Worm (Caenorhabditis elegans) whole organism, young adult: Measurements from ENCODE around the gene mau-8.

Experiments used
- B0261.1 ChIP-seq: sonication (generic microtip); optimal IDR thresholded peaks from 2 replicates; lab custom pipeline; 2016; ENCODE audit warnings: mild to moderate bottlenecking, missing genetic modification characterization, moderate library complexity, missing compliant biosample characterization
- B0336.3 ChIP-seq: fragments of 200-800 bp; sonication (Bioruptor generic); IDR thresholded peaks from 2 replicates; pipeline ENCODE4 v1.3.6; 2022; ENCODE audit warnings: missing genetic modification characterization, missing compliant biosample characterization
- D2030.7 ChIP-seq: fragments of 200-800 bp; sonication (Bioruptor generic); IDR thresholded peaks from 2 replicates; pipeline ENCODE4 v1.3.6; 2022; ENCODE audit warnings: missing genetic modification reagents, missing genetic modification characterization, missing compliant biosample characterization
- F23B12.7 ChIP-seq: sonication (generic microtip); optimal IDR thresholded peaks from 2 replicates; lab custom pipeline; 2017; ENCODE audit warnings: missing genetic modification characterization, mild to moderate bottlenecking, missing compliant biosample characterization, antibody characterized with exemption, moderate library complexity; ENCODE audit not compliant: insufficient read depth
- F33H1.4 ChIP-seq: fragments of 200-800 bp; sonication (Bioruptor generic); IDR thresholded peaks from 2 replicates; pipeline ENCODE4 v1.3.6; 2022; ENCODE audit warnings: missing genetic modification reagents, missing genetic modification characterization, missing compliant biosample characterization
- F52B5.7 ChIP-seq: sonication (generic microtip); optimal IDR thresholded peaks from 2 replicates; lab custom pipeline; 2016; ENCODE audit warnings: mild to moderate bottlenecking, missing genetic modification characterization, missing compliant biosample characterization
- T26A5.8 ChIP-seq: sonication (generic microtip); optimal IDR thresholded peaks from 2 replicates; lab custom pipeline; 2016; ENCODE audit warnings: missing genetic modification characterization, missing compliant biosample characterization
- Y53G8AR.9 ChIP-seq: fragments of 200-800 bp; sonication (Bioruptor generic); conservative IDR thresholded peaks from 2 replicates; pipeline ENCODE4 v1.3.6; 2022; ENCODE audit warnings: missing genetic modification reagents, missing genetic modification characterization, missing compliant biosample characterization
- Y56A3A.18 ChIP-seq: fragments of 200-800 bp; sonication (Bioruptor generic); IDR thresholded peaks from 2 replicates; pipeline ENCODE4 v1.3.6; 2022; ENCODE audit warnings: missing genetic modification reagents, missing genetic modification characterization, missing compliant biosample characterization
- Y67H2A.10 ChIP-seq: fragments of 200-800 bp; sonication (Bioruptor generic); conservative IDR thresholded peaks from 2 replicates; pipeline ENCODE4 v1.3.6; 2022; ENCODE audit warnings: missing genetic modification reagents, missing genetic modification characterization, missing compliant biosample characterization
- Y79H2A.3 ChIP-seq: fragments of 200-800 bp; sonication (Bioruptor generic); conservative IDR thresholded peaks from 2 replicates; pipeline ENCODE4 v1.3.6; 2022; ENCODE audit warnings: missing genetic modification reagents, missing genetic modification characterization, missing compliant biosample characterization
- Y95B8A.8 ChIP-seq: fragments of 200-800 bp; sonication (Bioruptor generic); IDR thresholded peaks from 2 replicates; pipeline ENCODE4 v1.3.6; 2022; ENCODE audit warnings: missing genetic modification reagents, missing genetic modification characterization, missing compliant biosample characterization
- ama-1 ChIP-seq, 3 experiments: fragments of 150-350 bp in 1 of 3; sonication (generic microtip) in 2 of 3; optimal IDR thresholded peaks; 2 replicates each; lab custom pipeline; 2014 to 2018; ENCODE audit warnings: missing biosample characterization in 2 of 3, missing genetic modification characterization in 2 of 3, missing genetic modification reagents in 2 of 3
- attf-5 ChIP-seq: fragments of 200-800 bp; sonication (Bioruptor generic); optimal IDR thresholded peaks from 2 replicates; lab custom pipeline; 2018; ENCODE audit warnings: mild to moderate bottlenecking, missing genetic modification characterization, missing compliant biosample characterization
- cebp-2 ChIP-seq: fragments of 200-800 bp; sonication (Bioruptor generic); IDR thresholded peaks from 2 replicates; pipeline ENCODE4 v1.3.6; 2022; ENCODE audit warnings: missing genetic modification characterization, missing compliant biosample characterization
- ceh-100 ChIP-seq: fragments of 200-800 bp; sonication (Bioruptor generic); IDR thresholded peaks from 2 replicates; pipeline ENCODE4 v1.3.6; 2022; ENCODE audit warnings: missing genetic modification reagents, missing genetic modification characterization, missing compliant biosample characterization
- ceh-58 ChIP-seq: fragments of 200-800 bp; sonication (Bioruptor generic); IDR thresholded peaks from 2 replicates; pipeline ENCODE4 v1.3.6; 2022; ENCODE audit warnings: missing genetic modification characterization, missing compliant biosample characterization
- ceh-79 ChIP-seq: sonication (generic microtip); optimal IDR thresholded peaks from 2 replicates; lab custom pipeline; 2017; ENCODE audit warnings: mild to moderate bottlenecking, missing genetic modification characterization, missing compliant biosample characterization
- chd-7 ChIP-seq: sonication (generic microtip); optimal IDR thresholded peaks from 2 replicates; lab custom pipeline; 2016; ENCODE audit warnings: mild to moderate bottlenecking, missing genetic modification characterization, moderate library complexity, missing compliant biosample characterization
- dox-1 ChIP-seq: fragments of 200-800 bp; sonication (Bioruptor generic); IDR thresholded peaks from 2 replicates; pipeline ENCODE4 v1.3.6; 2022; ENCODE audit warnings: missing genetic modification reagents, missing genetic modification characterization, missing compliant biosample characterization
- efl-1 ChIP-seq: fragments of 150-350 bp; optimal IDR thresholded peaks from 2 replicates; lab custom pipeline; 2014; ENCODE audit warnings: missing biosample characterization, missing genetic modification reagents, missing genetic modification characterization
- egl-44 ChIP-seq: fragments of 200-800 bp; sonication (Bioruptor generic); IDR thresholded peaks from 2 replicates; pipeline ENCODE4 v1.3.6; 2022; ENCODE audit warnings: missing genetic modification reagents, missing genetic modification characterization, missing compliant biosample characterization
- gei-17 ChIP-seq: fragments of 200-800 bp; sonication (Bioruptor generic); optimal IDR thresholded peaks from 2 replicates; lab custom pipeline; 2018; ENCODE audit warnings: mild to moderate bottlenecking, missing genetic modification characterization, missing compliant biosample characterization
- hlh-12 ChIP-seq: sonication (generic microtip); optimal IDR thresholded peaks from 2 replicates; lab custom pipeline; 2016; ENCODE audit warnings: missing genetic modification characterization, missing compliant biosample characterization
- hmg-1.2 ChIP-seq: fragments of 200-800 bp; sonication (Bioruptor generic); IDR thresholded peaks from 2 replicates; pipeline ENCODE4 v1.3.6; 2022; ENCODE audit warnings: missing genetic modification reagents, missing genetic modification characterization, missing compliant biosample characterization
- hsf-1 ChIP-seq: fragments of 200-800 bp; sonication (Bioruptor generic); IDR thresholded peaks from 2 replicates; pipeline ENCODE4 v1.3.6; 2022; ENCODE audit warnings: missing genetic modification reagents, missing genetic modification characterization, missing compliant biosample characterization
- lin-40 ChIP-seq: sonication (generic microtip); optimal IDR thresholded peaks from 2 replicates; lab custom pipeline; 2016; ENCODE audit warnings: missing genetic modification characterization, mild to moderate bottlenecking, missing compliant biosample characterization, missing genotype, missing genetic modification reagents
- lin-54 ChIP-seq: fragments of 200-800 bp; sonication (Bioruptor generic); optimal IDR thresholded peaks from 2 replicates; lab custom pipeline; 2018; ENCODE audit warnings: mild to moderate bottlenecking, missing genetic modification characterization, missing compliant biosample characterization
- lir-1 ChIP-seq: fragments of 200-800 bp; sonication (Bioruptor generic); conservative IDR thresholded peaks from 2 replicates; pipeline ENCODE4 v1.3.6; 2022; ENCODE audit warnings: missing genetic modification reagents, missing genetic modification characterization, missing compliant biosample characterization
- lsl-1 ChIP-seq: fragments of 200-800 bp; sonication (Bioruptor generic); optimal IDR thresholded peaks from 2 replicates; lab custom pipeline; 2018; ENCODE audit warnings: mild to moderate bottlenecking, missing genetic modification characterization, moderate library complexity, missing compliant biosample characterization
- madf-10 ChIP-seq: sonication (generic microtip); optimal IDR thresholded peaks from 2 replicates; lab custom pipeline; 2016; ENCODE audit warnings: mild to moderate bottlenecking, missing genetic modification characterization, missing compliant biosample characterization
- madf-6 ChIP-seq: fragments of 200-800 bp; sonication (Bioruptor generic); IDR thresholded peaks from 2 replicates; pipeline ENCODE4 v1.3.6; 2022; ENCODE audit warnings: missing genetic modification reagents, missing genetic modification characterization, missing compliant biosample characterization
- mcd-1 ChIP-seq: fragments of 200-800 bp; sonication (Bioruptor generic); IDR thresholded peaks from 2 replicates; pipeline ENCODE4 v1.3.6; 2022; ENCODE audit warnings: missing genetic modification reagents, missing genetic modification characterization, missing compliant biosample characterization
- nhr-120 ChIP-seq: fragments of 200-800 bp; sonication (Bioruptor generic); IDR thresholded peaks from 2 replicates; pipeline ENCODE4 v1.3.6; 2022; ENCODE audit warnings: missing genetic modification characterization, missing compliant biosample characterization
- pbrm-1 ChIP-seq: fragments of 200-800 bp; sonication (Bioruptor generic); IDR thresholded peaks from 2 replicates; pipeline ENCODE4 v1.3.6; 2022; ENCODE audit warnings: missing genetic modification reagents, missing genetic modification characterization, missing compliant biosample characterization
- rcor-1 ChIP-seq: fragments of 200-800 bp; sonication (Bioruptor generic); IDR thresholded peaks from 2 replicates; pipeline ENCODE4 v1.3.6; 2022; ENCODE audit warnings: missing genetic modification reagents, missing genetic modification characterization, missing compliant biosample characterization
- repo-1 ChIP-seq: sonication (generic microtip); optimal IDR thresholded peaks from 2 replicates; lab custom pipeline; 2017; ENCODE audit warnings: mild to moderate bottlenecking, missing genetic modification characterization, missing compliant biosample characterization
- snpc-3.4 ChIP-seq: sonication (generic microtip); optimal IDR thresholded peaks from 2 replicates; lab custom pipeline; 2017; ENCODE audit warnings: missing genetic modification characterization, mild to moderate bottlenecking, missing compliant biosample characterization, antibody characterized with exemption, moderate library complexity, missing genotype, missing genetic modification reagents
- snpc-4 ChIP-seq, 5 experiments: fragments of 150-350 bp in 1 of 5; sonication (generic microtip) in 4 of 5; optimal IDR thresholded peaks; 2 replicates each; lab custom pipeline; 2014 to 2018; ENCODE audit warnings: missing genetic modification characterization in 5 of 5, missing biosample characterization in 3 of 5, antibody characterized with exemption in 2 of 5, mild to moderate bottlenecking in 2 of 5, missing compliant biosample characterization in 2 of 5, missing genotype in 2 of 5, moderate library complexity in 2 of 5, missing genetic modification reagents in 1 of 5
- unc-62 ChIP-seq: fragments of 150-350 bp; optimal IDR thresholded peaks from 2 replicates; lab custom pipeline; 2014; ENCODE audit warnings: missing biosample characterization, missing genetic modification reagents, missing genetic modification characterization
- xnd-1 ChIP-seq: sonication (generic microtip); optimal IDR thresholded peaks from 2 replicates; lab custom pipeline; 2016; ENCODE audit warnings: missing genotype, missing genetic modification reagents, missing genetic modification characterization, missing compliant biosample characterization
- ztf-25 ChIP-seq: fragments of 200-800 bp; sonication (Bioruptor generic); IDR thresholded peaks from 2 replicates; pipeline ENCODE4 v1.3.6; 2022; ENCODE audit warnings: missing genetic modification reagents, missing genetic modification characterization, missing compliant biosample characterization
- ztf-28 ChIP-seq: fragments of 200-800 bp; sonication (Bioruptor generic); IDR thresholded peaks from 2 replicates; pipeline ENCODE4 v1.3.6; 2022; ENCODE audit warnings: missing genetic modification reagents, missing genetic modification characterization, missing compliant biosample characterization

The mau-8 gene

DNA sequence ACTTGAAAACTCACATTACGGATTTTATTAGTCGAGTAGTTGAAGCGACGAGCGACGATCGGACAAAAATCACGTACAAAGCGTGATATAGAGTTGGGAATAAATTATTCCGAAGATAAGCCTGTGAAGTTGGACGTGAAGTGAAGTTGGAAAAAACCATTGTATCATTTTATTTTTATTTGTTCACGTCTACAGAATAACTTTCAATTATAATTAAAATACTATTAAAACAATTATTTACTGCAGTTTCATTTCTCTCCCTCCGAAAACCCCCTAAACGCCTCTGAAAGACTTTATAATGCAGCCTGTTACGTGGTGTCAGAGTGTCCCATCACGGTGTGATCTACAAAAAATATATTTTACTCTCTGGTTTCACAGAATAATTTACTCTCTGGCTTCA, 17.7 kb upstream of the mau-8 start, which contains the start of gene Y62E10A.3:
Gene Y62E10A.3 (minus strand): TSS at position 101 of the 400 bp plus-strand sequence.
- TF ChIP-seq Y56A3A.18 (GFP tag; lab: Robert Waterston, UW), result no peak
- TF ChIP-seq dox-1 (GFP tag; lab: Robert Waterston, UW), result no peak
- TF ChIP-seq Y67H2A.10 (GFP tag; lab: Robert Waterston, UW), result no peak
- no peak for TF ChIP-seq F52B5.7 (tag; lab: Kevin White, UChicago)
- no peak for TF ChIP-seq cebp-2 (GFP tag; lab: Robert Waterston, UW)
- TF ChIP-seq gei-17, result no peak
- no peak for TF ChIP-seq unc-62 (GFP tag; lab: Kevin White, UChicago)
- no peak for TF ChIP-seq F33H1.4 (GFP tag; lab: Robert Waterston, UW)
- TF ChIP-seq madf-10 (tag; lab: Kevin White, UChicago), result no peak
- TF ChIP-seq ceh-58 (GFP tag; lab: Robert Waterston, UW), result no peak
- TF ChIP-seq ztf-25, result no peak
- TF ChIP-seq ceh-100 (GFP tag; lab: Robert Waterston, UW), result no peak

ce11 chrIV:13364869-13365268, 12.9 kb upstream of the mau-8 start, which contains the start of gene srsx-25:
Gene srsx-25 (plus strand): TSS chrIV:13365169.
- TF ChIP-seq snpc-3.4, result no peak
- no peak for TF ChIP-seq lsl-1 (GFP tag; lab: Kevin White, UChicago)
- TF ChIP-seq lin-40 (tag; lab: Kevin White, UChicago), result no peak
- no peak for TF ChIP-seq B0261.1
- TF ChIP-seq, all 124 proteins: peak for 0

DNA sequence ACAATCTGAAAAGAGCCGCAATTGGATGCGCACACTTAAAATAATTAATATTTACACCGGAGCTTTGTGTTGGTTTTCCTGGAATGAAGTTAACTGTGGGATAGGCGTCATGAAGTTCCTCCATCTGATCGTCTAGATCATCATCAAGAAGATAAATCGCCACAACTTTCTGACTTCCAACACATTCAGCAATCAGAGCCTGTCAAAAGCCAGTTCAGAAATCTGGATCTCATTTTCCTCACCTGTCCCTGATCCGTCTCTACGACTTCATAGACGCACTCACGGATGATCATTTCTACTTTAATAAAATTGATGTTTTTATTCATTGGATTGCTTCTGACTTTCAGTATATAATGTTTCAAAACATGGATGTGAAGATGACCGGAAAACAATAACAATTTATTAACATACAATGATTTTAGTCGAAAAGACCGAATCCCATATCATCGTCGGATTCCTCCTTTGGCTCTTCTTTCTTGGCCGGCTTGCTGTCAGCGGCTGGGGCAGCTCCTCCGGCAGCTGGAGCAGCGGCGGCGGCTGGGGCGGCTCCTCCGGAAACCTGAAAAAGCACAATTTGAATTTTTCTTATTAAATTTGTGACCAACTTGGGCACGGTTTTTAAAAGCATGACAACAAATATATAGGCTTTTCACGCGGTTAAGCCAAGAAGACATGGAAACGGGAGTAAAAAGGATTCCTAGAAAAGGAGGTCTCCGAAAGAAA, 8.5 kb upstream of the mau-8 start, which contains the start of gene agt-1:
Gene agt-1 (minus strand): TSS at position 293 of the 723 bp plus-strand sequence.
- TF ChIP-seq hsf-1 (GFP tag; lab: Robert Waterston, UW), result peak; percentile 56
- TF ChIP-seq T26A5.8, result peak; percentile 41
- no peak for TF ChIP-seq F23B12.7 (tag; lab: Kevin White, UChicago)
- TF ChIP-seq snpc-4 (GFP tag; optimal IDR thresholded peaks at IDR 0.05; lab: Kevin White, UChicago), result no peak
- TF ChIP-seq snpc-4 (tag; optimal IDR thresholded peaks at IDR 0.05; lab: Kevin White, UChicago), result peak in 2 of 4 experiments; percentile 40 to 71
- TF ChIP-seq xnd-1 (tag; lab: Kevin White, UChicago), result peak; percentile 31
- peak; percentile 31 for TF ChIP-seq chd-7 (tag; lab: Kevin White, UChicago)
- TF ChIP-seq ceh-79 (tag; lab: Kevin White, UChicago), result peak; percentile 42
- TF ChIP-seq ztf-28 (GFP tag; lab: Robert Waterston, UW), result no peak
- no peak for TF ChIP-seq hlh-12
- peak; percentile 43 for TF ChIP-seq repo-1 (tag; lab: Kevin White, UChicago)
- TF ChIP-seq Y95B8A.8, result 0 out of 2 replicates have a peak, but pooled peaks have one; percentile 34
- TF ChIP-seq attf-5, result no peak
- TF ChIP-seq Y53G8AR.9 (GFP tag; lab: Robert Waterston, UW), result 0 out of 2 replicates have a peak, but pooled peaks have one; percentile 74
- TF ChIP-seq F33H1.4 (GFP tag; lab: Robert Waterston, UW), result peak; percentile 47
- TF ChIP-seq B0336.3 (GFP tag; lab: Robert Waterston, UW), result peak; percentile 68
- TF ChIP-seq lin-54 (GFP tag; lab: Kevin White, UChicago), result peak; percentile 39
- TF ChIP-seq ama-1 (optimal IDR thresholded peaks at IDR 0.05; lab: Kevin White, UChicago), result no peak
- peak in 1 of 2 experiments; percentile 60 for TF ChIP-seq ama-1 (GFP tag; optimal IDR thresholded peaks at IDR 0.05; lab: Kevin White, UChicago)
- TF ChIP-seq mcd-1, result peak; percentile 53; the same call in 1 of the 2 replicates
- no peak for TF ChIP-seq efl-1
- TF ChIP-seq rcor-1, result peak; percentile 64
- TF ChIP-seq lsl-1 (GFP tag; lab: Kevin White, UChicago), result peak; percentile 5
- TF ChIP-seq D2030.7 (GFP tag; lab: Robert Waterston, UW), result no peak
- TF ChIP-seq Y79H2A.3 (GFP tag; lab: Robert Waterston, UW), result no peak
- 0 out of 2 replicates have a peak, but pooled peaks have one; percentile 17 for TF ChIP-seq egl-44
- TF ChIP-seq lir-1 (GFP tag; lab: Robert Waterston, UW), result no peak
- TF ChIP-seq madf-6 (GFP tag; lab: Robert Waterston, UW), result peak; percentile 74
- TF ChIP-seq cebp-2 (GFP tag; lab: Robert Waterston, UW), result peak; percentile 89
- no peak for TF ChIP-seq nhr-120
- no peak for TF ChIP-seq hmg-1.2 (GFP tag; lab: Robert Waterston, UW)
- peak; percentile 60 for TF ChIP-seq pbrm-1 (GFP tag; lab: Robert Waterston, UW)
